Worm (Caenorhabditis elegans): ENCODE results near the gene irld-49.

- TF ChIP-seq nhr-12 (tag; optimal IDR thresholded peaks at IDR 0.05) (no peak), sem-4 (tag; optimal IDR thresholded peaks at IDR 0.05) (no peak), lin-39 (tag; optimal IDR thresholded peaks at IDR 0.05) (no peak), snpc-4 (tag; optimal IDR thresholded peaks at IDR 0.05) (no peak), nhr-77 (tag; optimal IDR thresholded peaks at IDR 0.05) (no peak), ceh-82 (tag; optimal IDR thresholded peaks at IDR 0.05) (no peak)
Observed at ce11 chrII:2922359-2922758, 21.6 kb upstream of the irld-49 start.
